Fruit fly (Drosophila melanogaster): Measurements from ENCODE around the gene EndoGI.

DNA sequence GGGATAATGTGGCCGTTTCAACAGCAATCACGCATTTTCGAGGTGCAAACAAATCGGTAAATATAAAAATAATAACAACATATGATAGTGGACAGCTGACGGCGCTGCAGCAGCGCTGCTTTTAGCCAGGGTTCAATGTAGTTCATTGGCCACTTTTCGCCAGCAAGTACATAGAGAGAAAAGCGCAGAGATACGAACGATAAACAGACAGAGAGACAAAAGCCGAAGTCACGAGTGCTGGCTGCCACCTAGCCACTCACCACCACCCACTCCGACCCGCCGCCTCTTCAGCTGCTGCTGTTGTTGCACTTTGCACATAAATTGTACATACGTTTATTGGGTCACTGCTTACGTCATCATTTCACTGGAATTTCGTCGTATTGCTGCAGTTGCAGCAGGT lies 25.4 kb downstream of the EndoGI start:
- peak; percentile 48 for TF ChIP-seq svp (GFP tag)
- TF ChIP-seq fkh (GFP tag; optimal IDR thresholded peaks at IDR 0.05), result peak; percentile 3
- no peak for TF ChIP-seq fd85E (GFP tag; optimal IDR thresholded peaks at IDR 0.05)
- TF ChIP-seq CG9139 (GFP tag; optimal IDR thresholded peaks at IDR 0.05), result no peak
- TF ChIP-seq CG6163 (GFP tag; IDR thresholded peaks at IDR 0.05), result peak; percentile 20; the same call in 2 of the 3 replicates
- TF ChIP-seq CG3919 (GFP tag; optimal IDR thresholded peaks at IDR 0.05), result no peak
- TF ChIP-seq CG8319 (GFP tag; optimal IDR thresholded peaks at IDR 0.05), result no peak
- no peak for TF ChIP-seq CG31627 (GFP tag; optimal IDR thresholded peaks at IDR 0.05)
- no peak for TF ChIP-seq spab (GFP tag; optimal IDR thresholded peaks at IDR 0.05)
- no peak for TF ChIP-seq Sox14 (GFP tag; optimal IDR thresholded peaks at IDR 0.05)
- TF ChIP-seq CG32006 (GFP tag; optimal IDR thresholded peaks at IDR 0.05), result no peak
- peak; percentile 30 for TF ChIP-seq Lpt (GFP tag; optimal IDR thresholded peaks at IDR 0.05)
- no peak for TF ChIP-seq CG6792 (GFP tag; optimal IDR thresholded peaks at IDR 0.05)

Measured in whole organism, prepupa.